Fruit fly (Drosophila melanogaster): Measurements from ENCODE around the gene CG12224.

DNA sequence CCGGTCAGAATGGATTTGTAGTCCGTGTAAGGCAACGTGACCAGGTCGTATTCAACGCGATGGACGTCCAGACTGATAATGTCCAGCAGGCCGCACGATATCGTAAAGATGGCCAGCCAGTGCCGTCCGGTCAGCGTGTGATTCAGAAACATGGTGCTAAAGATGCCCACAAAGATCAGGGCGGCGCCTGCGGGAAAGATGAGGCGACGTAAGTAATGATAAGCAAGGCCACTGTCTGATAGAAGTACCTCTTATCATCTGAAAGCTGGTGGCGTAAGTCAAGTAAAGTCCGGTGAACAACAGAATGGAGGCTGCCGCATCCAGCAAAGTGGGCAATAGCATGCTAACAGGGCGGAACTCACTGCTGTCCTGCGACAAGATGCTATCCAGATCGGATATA lies 8.0 kb downstream of the CG12224 start:
- TF ChIP-seq ttk (optimal IDR thresholded peaks at IDR 0.05): no peak
- TF ChIP-seq Sin3A (optimal IDR thresholded peaks at IDR 0.05): no peak
- no peak for TF ChIP-seq psq (optimal IDR thresholded peaks at IDR 0.05)
- TF ChIP-seq insv (optimal IDR thresholded peaks at IDR 0.05): no peak
- TF ChIP-seq Myc (optimal IDR thresholded peaks at IDR 0.05): no peak
- no peak for TF ChIP-seq h (optimal IDR thresholded peaks at IDR 0.05)

Measured in Kc167 (cell line).